Fruit fly (Drosophila melanogaster) whole organism: ENCODE measurements around the gene CG32847.

Experiments used
- CG8478 ChIP-seq: fragments of >200 bp; optimal IDR thresholded peaks from 2 replicates; lab custom pipeline; 2018; ENCODE audit warnings: inconsistent platforms
- Dll ChIP-seq: fragments of >200 bp; optimal IDR thresholded peaks from 2 replicates; lab custom pipeline; 2017
- EcR ChIP-seq, 2 experiments: fragments of >200 bp; optimal IDR thresholded peaks; 2 replicates each; lab custom pipeline; 2017; ENCODE audit warnings: missing biosample characterization in 2 of 2, missing genetic modification characterization in 2 of 2, missing genetic modification reagents in 2 of 2
- pan ChIP-seq: fragments of >200 bp; optimal IDR thresholded peaks from 2 replicates; lab custom pipeline; 2017
- psq ChIP-seq: fragments of >200 bp; optimal IDR thresholded peaks from 2 replicates; lab custom pipeline; 2017
- usp ChIP-seq: fragments of >200 bp; optimal IDR thresholded peaks from 2 replicates; lab custom pipeline; 2017; ENCODE audit warnings: missing biosample characterization, missing genetic modification characterization, mixed read lengths

The CG32847 gene

dm6 chr3L:15121272-15121671 lies at the start of gene CG32847:
Gene CG32847, plus strand, starts transcription at chr3L:15121572.
- TF ChIP-seq EcR (GFP tag; optimal IDR thresholded peaks at IDR 0.05; lab: Kevin White, UChicago) = no peak
- TF ChIP-seq Dll (lab: Kevin White, UChicago) = no peak
- no peak for TF ChIP-seq usp
- TF ChIP-seq psq (lab: Kevin White, UChicago) = no peak
- TF ChIP-seq CG8478 (lab: Kevin White, UChicago) = no peak
- no peak for TF ChIP-seq pan (lab: Kevin White, UChicago)

dm6 chr3L:15072149-15072548 lies 49.2 kb upstream of the CG32847 start:
- TF ChIP-seq psq (lab: Kevin White, UChicago) (no peak), Dll (lab: Kevin White, UChicago) (no peak), EcR (GFP tag; optimal IDR thresholded peaks at IDR 0.05; lab: Kevin White, UChicago) (no peak), CG8478 (lab: Kevin White, UChicago) (no peak), pan (lab: Kevin White, UChicago) (no peak), usp (no peak)

dm6 chr3L:15073680-15074079 lies 47.7 kb upstream of the CG32847 start:
- TF ChIP-seq Dll (lab: Kevin White, UChicago) (no peak), psq (lab: Kevin White, UChicago) (no peak), EcR (GFP tag; optimal IDR thresholded peaks at IDR 0.05; lab: Kevin White, UChicago) (no peak), usp (no peak), pan (lab: Kevin White, UChicago) (no peak), CG8478 (lab: Kevin White, UChicago) (no peak)

dm6 chr3L:15076380-15076779 lies 45.0 kb upstream of the CG32847 start:
- TF ChIP-seq usp (no peak), psq (lab: Kevin White, UChicago) (no peak)

- TF ChIP-seq EcR (GFP tag; optimal IDR thresholded peaks at IDR 0.05; lab: Kevin White, UChicago) = no peak
Observed at dm6 chr3L:15078347-15078746, 43.0 kb upstream of the CG32847 start, which contains the start of gene Or71a. Gene Or71a, minus strand, starts transcription at chr3L:15078447.

- no peak for TF ChIP-seq psq (lab: Kevin White, UChicago)
- TF ChIP-seq usp = no peak
- no peak for TF ChIP-seq CG8478 (lab: Kevin White, UChicago)
- TF ChIP-seq EcR (GFP tag; optimal IDR thresholded peaks at IDR 0.05; lab: Kevin White, UChicago) = no peak
- TF ChIP-seq Dll (lab: Kevin White, UChicago) = no peak
- TF ChIP-seq pan (lab: Kevin White, UChicago) = no peak
Observed at dm6 chr3L:15079278-15079677, 42.1 kb upstream of the CG32847 start.

dm6 chr3L:15084288-15084687 lies 37.1 kb upstream of the CG32847 start:
- no peak for TF ChIP-seq pan (lab: Kevin White, UChicago)
- no peak for TF ChIP-seq psq (lab: Kevin White, UChicago)
- no peak for TF ChIP-seq EcR (GFP tag; optimal IDR thresholded peaks at IDR 0.05; lab: Kevin White, UChicago)
- no peak for TF ChIP-seq usp
- TF ChIP-seq Dll (lab: Kevin White, UChicago) = no peak

- no peak for TF ChIP-seq usp
- TF ChIP-seq pan (lab: Kevin White, UChicago) = no peak
- TF ChIP-seq CG8478 (lab: Kevin White, UChicago) = no peak
- no peak for TF ChIP-seq psq (lab: Kevin White, UChicago)
- no peak for TF ChIP-seq Dll (lab: Kevin White, UChicago)
- TF ChIP-seq EcR (GFP tag; optimal IDR thresholded peaks at IDR 0.05; lab: Kevin White, UChicago) = no peak
Observed at dm6 chr3L:15088285-15088684, 33.1 kb upstream of the CG32847 start.

- TF ChIP-seq Dll (lab: Kevin White, UChicago) (no peak), EcR (GFP tag; optimal IDR thresholded peaks at IDR 0.05; lab: Kevin White, UChicago) (no peak), psq (lab: Kevin White, UChicago) (no peak), usp (no peak), CG8478 (lab: Kevin White, UChicago) (no peak), pan (lab: Kevin White, UChicago) (no peak)
Observed at dm6 chr3L:15089083-15089704, 32.2 kb upstream of the CG32847 start.

- TF ChIP-seq EcR (GFP tag; optimal IDR thresholded peaks at IDR 0.05; lab: Kevin White, UChicago) (no peak), CG8478 (lab: Kevin White, UChicago) (no peak), psq (lab: Kevin White, UChicago) (no peak), pan (lab: Kevin White, UChicago) (no peak), usp (no peak), Dll (lab: Kevin White, UChicago) (no peak)
Observed at dm6 chr3L:15089887-15090679, 31.3 kb upstream of the CG32847 start.

- no peak for TF ChIP-seq pan (lab: Kevin White, UChicago)
- no peak for TF ChIP-seq EcR (GFP tag; optimal IDR thresholded peaks at IDR 0.05; lab: Kevin White, UChicago)
- TF ChIP-seq usp = no peak
Observed at dm6 chr3L:15093929-15094588, 27.3 kb upstream of the CG32847 start.
